Worm (Caenorhabditis elegans) whole organism, young adult: Measurements from ENCODE around the gene slcr-46.1.

ENCODE experiments used
- B0019.2 ChIP-seq: fragments of 200-800 bp; sonication (Bioruptor generic); conservative IDR thresholded peaks from 2 replicates; pipeline ENCODE4 v1.3.6; 2022; ENCODE audit warnings: missing genetic modification reagents, missing genetic modification characterization, missing compliant biosample characterization
- B0336.3 ChIP-seq: fragments of 200-800 bp; sonication (Bioruptor generic); IDR thresholded peaks from 2 replicates; pipeline ENCODE4 v1.3.6; 2022; ENCODE audit warnings: missing genetic modification characterization, missing compliant biosample characterization
- F22D6.2 ChIP-seq: sonication (generic microtip); optimal IDR thresholded peaks from 2 replicates; lab custom pipeline; 2016; ENCODE audit warnings: mild to moderate bottlenecking, missing genetic modification characterization, missing compliant biosample characterization
- F23B12.7 ChIP-seq: sonication (generic microtip); optimal IDR thresholded peaks from 2 replicates; lab custom pipeline; 2017; ENCODE audit warnings: missing genetic modification characterization, mild to moderate bottlenecking, missing compliant biosample characterization, antibody characterized with exemption, moderate library complexity; ENCODE audit not compliant: insufficient read depth
- F49E8.2 ChIP-seq: sonication (generic microtip); optimal IDR thresholded peaks from 3 replicates; lab custom pipeline; 2017; ENCODE audit warnings: missing genetic modification characterization, mild to moderate bottlenecking, missing compliant biosample characterization, antibody characterized with exemption, moderate library complexity; ENCODE audit not compliant: insufficient read depth
- Y53F4B.3 ChIP-seq: fragments of 200-800 bp; sonication (Bioruptor generic); IDR thresholded peaks from 2 replicates; pipeline ENCODE4 v1.3.6; 2022; ENCODE audit warnings: missing genetic modification reagents, missing genetic modification characterization, missing compliant biosample characterization
- Y79H2A.3 ChIP-seq: fragments of 200-800 bp; sonication (Bioruptor generic); conservative IDR thresholded peaks from 2 replicates; pipeline ENCODE4 v1.3.6; 2022; ENCODE audit warnings: missing genetic modification reagents, missing genetic modification characterization, missing compliant biosample characterization
- ceh-91 ChIP-seq: fragments of 200-800 bp; sonication (Bioruptor generic); IDR thresholded peaks from 2 replicates; pipeline ENCODE4 v1.3.6; 2022; ENCODE audit warnings: missing genetic modification reagents, missing genetic modification characterization, missing compliant biosample characterization
- egl-18 ChIP-seq: fragments of 200-800 bp; sonication (Bioruptor generic); IDR thresholded peaks from 2 replicates; pipeline ENCODE4 v1.3.6; 2022; ENCODE audit warnings: missing genetic modification reagents, missing genetic modification characterization, missing compliant biosample characterization
- ets-4 ChIP-seq: fragments of 200-800 bp; sonication (Bioruptor generic); optimal IDR thresholded peaks from 2 replicates; lab custom pipeline; 2018; ENCODE audit warnings: mild to moderate bottlenecking, missing genetic modification characterization, missing compliant biosample characterization
- lin-35 ChIP-seq, 3 experiments: fragments of 150-350 bp in 2 of 3; sonication (generic microtip) in 1 of 3; optimal IDR thresholded peaks; 2 replicates each; lab custom pipeline; 2014 to 2018; ENCODE audit warnings: missing biosample characterization in 3 of 3, missing genetic modification characterization in 3 of 3, missing genetic modification reagents in 3 of 3
- lsl-1 ChIP-seq: fragments of 200-800 bp; sonication (Bioruptor generic); optimal IDR thresholded peaks from 2 replicates; lab custom pipeline; 2018; ENCODE audit warnings: mild to moderate bottlenecking, missing genetic modification characterization, moderate library complexity, missing compliant biosample characterization
- lsy-27 ChIP-seq: sonication (generic microtip); optimal IDR thresholded peaks from 2 replicates; lab custom pipeline; 2017; ENCODE audit warnings: missing genetic modification characterization, mild to moderate bottlenecking, missing compliant biosample characterization, antibody characterized with exemption, missing genotype, borderline replicate concordance; ENCODE audit not compliant: insufficient read depth
- madf-10 ChIP-seq: sonication (generic microtip); optimal IDR thresholded peaks from 2 replicates; lab custom pipeline; 2016; ENCODE audit warnings: mild to moderate bottlenecking, missing genetic modification characterization, missing compliant biosample characterization
- madf-3 ChIP-seq: fragments of 200-800 bp; sonication (Bioruptor generic); IDR thresholded peaks from 2 replicates; pipeline ENCODE4 v1.3.6; 2022; ENCODE audit warnings: missing genetic modification reagents, missing genetic modification characterization, missing compliant biosample characterization
- madf-6 ChIP-seq: fragments of 200-800 bp; sonication (Bioruptor generic); IDR thresholded peaks from 2 replicates; pipeline ENCODE4 v1.3.6; 2022; ENCODE audit warnings: missing genetic modification reagents, missing genetic modification characterization, missing compliant biosample characterization
- mel-28 ChIP-seq: sonication (generic microtip); optimal IDR thresholded peaks from 2 replicates; lab custom pipeline; 2016; ENCODE audit warnings: borderline replicate concordance, mild to moderate bottlenecking, missing genetic modification characterization, missing compliant biosample characterization
- mxl-1 ChIP-seq: sonication (generic microtip); optimal IDR thresholded peaks from 2 replicates; lab custom pipeline; 2016; ENCODE audit warnings: missing genetic modification characterization, missing compliant biosample characterization
- nfya-2 ChIP-seq: fragments of 200-800 bp; sonication (Bioruptor generic); IDR thresholded peaks from 2 replicates; pipeline ENCODE4 v1.3.6; 2022; ENCODE audit warnings: missing genetic modification reagents, missing genetic modification characterization, missing compliant biosample characterization
- nhr-179 ChIP-seq: sonication (generic microtip); optimal IDR thresholded peaks from 2 replicates; lab custom pipeline; 2016; ENCODE audit warnings: mild to moderate bottlenecking, missing genetic modification characterization, missing compliant biosample characterization
- nhr-27 ChIP-seq: fragments of 200-800 bp; sonication (Bioruptor generic); optimal IDR thresholded peaks from 2 replicates; lab custom pipeline; 2018; ENCODE audit warnings: mild to moderate bottlenecking, missing genetic modification characterization, moderate library complexity, missing compliant biosample characterization
- nhr-80 ChIP-seq: sonication (generic microtip); optimal IDR thresholded peaks from 2 replicates; lab custom pipeline; 2016; ENCODE audit warnings: missing genetic modification characterization, missing compliant biosample characterization
- pbrm-1 ChIP-seq: fragments of 200-800 bp; sonication (Bioruptor generic); IDR thresholded peaks from 2 replicates; pipeline ENCODE4 v1.3.6; 2022; ENCODE audit warnings: missing genetic modification reagents, missing genetic modification characterization, missing compliant biosample characterization
- sea-2 ChIP-seq: fragments of 200-800 bp; sonication (Bioruptor generic); IDR thresholded peaks from 2 replicates; pipeline ENCODE4 v1.3.6; 2022; ENCODE audit warnings: missing genetic modification characterization, missing compliant biosample characterization
- somi-1 ChIP-seq: fragments of 200-800 bp; sonication (Bioruptor generic); optimal IDR thresholded peaks from 2 replicates; lab custom pipeline; 2018; ENCODE audit warnings: mild to moderate bottlenecking, missing genetic modification characterization, missing compliant biosample characterization
- tbp1 ChIP-seq: fragments of 200-800 bp; sonication (Bioruptor generic); optimal IDR thresholded peaks from 2 replicates; lab custom pipeline; 2018; ENCODE audit warnings: mild to moderate bottlenecking, missing genetic modification characterization, missing compliant biosample characterization
- tlf-1 ChIP-seq: fragments of 200-800 bp; sonication (Bioruptor generic); optimal IDR thresholded peaks from 2 replicates; lab custom pipeline; 2018; ENCODE audit warnings: mild to moderate bottlenecking, missing genetic modification characterization, missing compliant biosample characterization
- unc-62 ChIP-seq: fragments of 150-350 bp; optimal IDR thresholded peaks from 2 replicates; lab custom pipeline; 2014; ENCODE audit warnings: missing biosample characterization, missing genetic modification reagents, missing genetic modification characterization
- zfh-2 ChIP-seq: fragments of 200-800 bp; sonication (Bioruptor generic); conservative IDR thresholded peaks from 2 replicates; pipeline ENCODE4 v1.3.6; 2022; ENCODE audit warnings: missing genetic modification reagents, missing genetic modification characterization, missing compliant biosample characterization
- ztf-22 ChIP-seq: fragments of 200-800 bp; sonication (Bioruptor generic); optimal IDR thresholded peaks from 2 replicates; lab custom pipeline; 2018; ENCODE audit warnings: mild to moderate bottlenecking, missing genetic modification characterization, moderate library complexity, missing compliant biosample characterization
- ztf-26 ChIP-seq: sonication (generic microtip); optimal IDR thresholded peaks from 2 replicates; lab custom pipeline; 2017; ENCODE audit warnings: missing genetic modification characterization, missing compliant biosample characterization
- ztf-6 ChIP-seq: fragments of 200-800 bp; sonication (Bioruptor generic); IDR thresholded peaks from 2 replicates; pipeline ENCODE4 v1.3.6; 2022; ENCODE audit warnings: missing genetic modification reagents, missing genetic modification characterization, missing compliant biosample characterization

The slcr-46.1 gene

DNA sequence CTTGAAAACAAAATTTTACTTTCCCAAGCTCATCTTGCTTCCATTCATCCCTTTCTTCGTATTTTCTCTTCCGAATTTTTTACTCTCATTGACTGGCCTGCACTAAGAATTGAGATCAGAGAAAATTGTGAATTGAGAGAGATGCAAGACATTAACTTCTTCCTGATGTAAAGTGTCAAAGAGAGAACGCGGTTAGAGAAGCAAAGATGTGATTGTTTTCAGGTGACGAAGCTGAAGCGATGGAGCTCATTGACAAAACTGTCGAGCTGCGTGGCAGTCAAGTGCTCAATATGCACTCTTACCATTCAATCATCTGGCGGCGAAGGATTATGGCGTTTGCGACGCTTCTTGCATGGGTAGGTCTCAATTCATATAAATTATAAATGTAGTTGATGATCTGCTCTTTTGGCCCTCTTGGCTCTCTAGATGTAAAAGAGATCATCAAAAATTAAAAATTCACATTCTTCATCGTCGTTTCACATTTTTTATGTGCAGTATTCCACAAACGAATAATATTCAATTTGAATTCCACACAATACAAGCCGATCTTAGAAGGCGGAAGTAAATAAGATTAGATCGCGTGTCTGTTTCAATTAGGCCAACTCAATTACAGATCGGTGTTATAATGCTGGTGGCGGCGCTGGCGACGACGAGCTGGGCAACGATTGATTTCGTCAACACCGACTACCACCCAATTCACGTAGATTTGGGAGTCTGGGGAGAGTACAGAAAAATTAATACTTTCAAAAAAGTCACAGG lies 3.2 kb upstream of the slcr-46.1 start:
- no peak for TF ChIP-seq mxl-1 (tag; lab: Kevin White, UChicago)

ce11 chrX:4635643-4636042 lies 3.5 kb downstream of the slcr-46.1 start:
- TF ChIP-seq lsy-27 (tag; lab: Kevin White, UChicago): no peak
- TF ChIP-seq somi-1 (GFP tag; lab: Kevin White, UChicago): no peak
- TF ChIP-seq lin-35 (GFP tag; optimal IDR thresholded peaks at IDR 0.05; lab: Kevin White, UChicago): no peak
- no peak for TF ChIP-seq ceh-91 (GFP tag; lab: Robert Waterston, UW)
- no peak for TF ChIP-seq tlf-1
- no peak for TF ChIP-seq ztf-6
- TF ChIP-seq F49E8.2 (tag; lab: Kevin White, UChicago): no peak
- TF ChIP-seq lsl-1 (GFP tag; lab: Kevin White, UChicago): no peak
- no peak for TF ChIP-seq sea-2 (GFP tag; lab: Robert Waterston, UW)
- TF ChIP-seq unc-62 (GFP tag; lab: Kevin White, UChicago): no peak
- no peak for TF ChIP-seq ztf-22
- no peak for TF ChIP-seq pbrm-1 (GFP tag; lab: Robert Waterston, UW)
- no peak for TF ChIP-seq F23B12.7 (tag; lab: Kevin White, UChicago)
- no peak for TF ChIP-seq mel-28 (tag; lab: Kevin White, UChicago)
- TF ChIP-seq egl-18 (GFP tag; lab: Robert Waterston, UW): no peak

DNA sequence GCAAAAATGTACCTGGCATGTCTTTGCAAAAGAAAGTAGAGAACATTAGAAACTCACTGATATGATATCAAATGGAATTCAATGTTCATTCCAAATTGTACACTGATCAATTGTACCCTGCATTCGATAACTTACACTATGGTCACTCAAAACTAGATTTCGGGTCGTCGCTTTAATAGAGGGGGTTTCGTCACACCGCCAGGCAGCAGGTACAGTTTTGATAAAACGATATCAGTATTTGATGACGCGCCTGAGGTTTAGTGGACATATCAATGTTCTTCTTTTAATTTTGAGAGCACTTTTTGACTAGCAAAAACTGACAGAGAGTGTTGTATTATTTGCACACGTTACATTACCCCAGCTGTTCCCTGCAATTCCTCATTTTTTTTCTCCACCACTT lies 4.0 kb downstream of the slcr-46.1 start:
- TF ChIP-seq nhr-80 (tag; lab: Kevin White, UChicago): peak; percentile 66
- TF ChIP-seq nhr-179 (tag; lab: Kevin White, UChicago): no peak

- no peak for TF ChIP-seq madf-3 (GFP tag; lab: Robert Waterston, UW)
- TF ChIP-seq zfh-2: peak; percentile 48; the same call in 1 of the 2 replicates
Measured at ce11 chrX:4636821-4637220, 4.7 kb downstream of the slcr-46.1 start, which contains the start of gene hosl-1. hosl-1 (plus strand) TSS chrX:4637121.

DNA sequence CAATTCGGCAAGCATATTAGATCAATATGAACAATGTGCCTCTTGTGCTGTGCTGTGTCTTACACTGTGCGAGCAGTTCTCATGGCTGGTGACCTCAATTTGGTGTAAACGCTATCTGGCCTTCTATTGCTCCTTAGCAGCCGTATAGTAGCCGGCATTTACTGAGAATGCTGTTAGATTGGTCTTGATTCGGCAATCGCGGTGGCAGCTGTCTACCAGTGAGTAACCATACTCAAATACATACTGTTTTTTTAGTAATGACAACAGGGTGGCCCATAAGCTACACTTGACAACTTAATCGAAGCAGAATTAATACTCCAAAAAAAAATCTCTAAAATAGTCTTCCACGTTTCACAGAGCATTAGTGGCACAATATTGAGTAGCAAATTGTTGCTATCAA lies 14.9 kb downstream of the slcr-46.1 start, which contains the start of gene C46C11.4:
Gene C46C11.4 (minus strand): TSS at position 101 of the 400 bp plus-strand sequence.
- TF ChIP-seq F49E8.2 (tag; lab: Kevin White, UChicago): no peak
- TF ChIP-seq Y53F4B.3 (GFP tag; lab: Robert Waterston, UW): no peak
- no peak for TF ChIP-seq nhr-27 (tag; lab: Kevin White, UChicago)
- TF ChIP-seq somi-1 (GFP tag; lab: Kevin White, UChicago): no peak
- TF ChIP-seq F22D6.2 (tag; lab: Kevin White, UChicago): no peak
- no peak for TF ChIP-seq pbrm-1 (GFP tag; lab: Robert Waterston, UW)
- no peak for TF ChIP-seq nfya-2
- no peak for TF ChIP-seq ets-4
- no peak for TF ChIP-seq Y79H2A.3 (GFP tag; lab: Robert Waterston, UW)
- no peak for TF ChIP-seq zfh-2
- TF ChIP-seq mel-28 (tag; lab: Kevin White, UChicago): no peak
- no peak for TF ChIP-seq B0019.2 (GFP tag; lab: Robert Waterston, UW)
- no peak for TF ChIP-seq madf-6 (GFP tag; lab: Robert Waterston, UW)
- TF ChIP-seq ztf-26: no peak
- no peak for TF ChIP-seq madf-10 (tag; lab: Kevin White, UChicago)
- TF ChIP-seq B0336.3 (GFP tag; lab: Robert Waterston, UW): no peak
- no peak for TF ChIP-seq tbp1 (GFP tag; lab: Kevin White, UChicago)
